Fruit fly (Drosophila melanogaster) ovary, adult (tissue): ENCODE data around the gene syd.

Experiments used
- CG17801 ChIP-seq: fragments of 200-800 bp; optimal IDR thresholded peaks from 2 replicates; lab custom pipeline; 2019; ENCODE audit warnings: missing biosample characterization, mild to moderate bottlenecking, missing genetic modification characterization, moderate library complexity; ENCODE audit not compliant: partially characterized antibody

syd gene

dm6 chr3L:7903489-7904150, 32.3 kb downstream of the syd start:
- peak; percentile 59 for TF ChIP-seq CG17801

- no peak for TF ChIP-seq CG17801
Observed at dm6 chr3L:7894580-7894979, 41.3 kb downstream of the syd start, which contains the start of gene eIF4E5. eIF4E5 (plus strand) TSS chr3L:7894880.

- TF ChIP-seq CG17801 = no peak
Observed at dm6 chr3L:7893840-7894239, 42.1 kb downstream of the syd start.

DNA sequence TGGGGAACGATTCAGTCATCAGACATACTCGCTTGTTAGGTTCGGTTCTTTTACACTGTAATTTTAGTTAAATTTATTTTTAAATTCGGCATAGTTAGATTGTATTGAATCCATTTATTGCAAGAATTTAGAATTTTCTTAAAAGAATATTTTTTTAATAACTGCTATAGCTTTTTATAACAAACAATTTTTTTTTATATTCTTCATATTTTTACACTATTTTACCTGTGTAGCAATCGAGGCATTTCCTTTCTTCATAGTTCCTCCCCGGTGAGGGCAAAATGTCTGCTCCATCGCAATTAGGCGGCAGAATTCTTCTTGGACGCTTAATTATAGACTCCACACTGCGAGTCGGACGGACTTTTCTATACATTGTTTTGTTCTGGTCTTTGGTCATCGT, 45.4 kb downstream of the syd start:
- no peak for TF ChIP-seq CG17801

DNA sequence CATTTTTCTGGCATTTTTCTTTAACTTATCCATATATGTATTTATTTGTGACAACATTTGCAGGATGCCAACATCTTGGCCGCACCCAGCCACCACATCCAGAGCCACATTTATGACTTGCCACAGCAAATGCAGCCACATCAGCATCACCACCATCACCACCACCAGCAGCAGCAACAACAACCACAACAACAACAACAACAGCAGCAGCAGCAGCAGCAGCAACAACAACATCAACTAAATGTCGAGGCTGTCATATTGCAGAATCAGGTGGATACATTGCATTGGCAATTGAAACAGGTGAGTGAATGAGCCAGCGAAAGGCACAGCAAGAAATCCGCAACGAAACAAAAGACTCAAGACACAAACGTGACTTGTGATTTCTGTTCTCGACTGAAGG, 45.9 kb downstream of the syd start:
- no peak for TF ChIP-seq CG17801

dm6 chr3L:7883298-7883697, 52.6 kb downstream of the syd start:
- no peak for TF ChIP-seq CG17801

DNA sequence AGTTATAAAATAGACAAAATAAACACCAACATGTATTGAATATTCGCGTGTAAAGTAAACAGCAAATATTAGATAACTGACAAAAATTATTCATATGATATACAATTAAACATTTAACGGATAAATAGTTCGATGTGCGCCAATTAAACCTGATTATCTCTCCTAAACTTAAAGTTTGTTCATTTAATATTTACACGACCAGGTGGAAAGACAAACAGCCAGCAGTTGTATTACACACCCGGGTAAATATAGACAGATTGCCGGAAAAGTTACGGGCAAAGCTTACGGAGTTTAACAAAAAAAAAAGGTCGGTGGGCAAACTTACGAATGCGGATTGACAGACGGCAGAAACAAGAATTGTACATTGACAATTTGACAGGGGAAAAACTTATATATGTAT, 53.8 kb downstream of the syd start:
- TF ChIP-seq CG17801 = no peak

- no peak for TF ChIP-seq CG17801
Observed at dm6 chr3L:7881127-7881526, 54.8 kb downstream of the syd start.

- no peak for TF ChIP-seq CG17801
Observed at dm6 chr3L:7879616-7880015, 56.3 kb downstream of the syd start.

DNA sequence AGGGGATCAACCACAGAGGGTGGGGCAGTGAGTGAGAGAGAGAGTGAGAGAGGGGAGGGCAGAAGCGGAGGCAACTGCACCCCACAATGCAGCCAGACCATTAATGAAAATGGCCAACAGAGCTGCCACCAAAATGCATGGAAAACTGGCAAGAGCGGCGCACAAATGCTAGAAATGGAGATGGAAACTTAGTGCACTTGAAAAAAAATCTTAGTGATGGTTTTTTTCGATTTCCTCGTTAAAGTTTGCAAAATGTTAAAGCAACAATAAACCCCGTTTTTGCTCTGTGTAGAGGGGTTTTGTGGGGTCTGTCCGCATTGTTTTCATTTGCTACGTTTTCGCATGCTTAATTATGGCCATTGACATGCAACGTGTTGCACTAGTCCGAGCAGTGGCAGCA, 58.5 kb downstream of the syd start:
- TF ChIP-seq CG17801 = no peak

dm6 chr3L:7876367-7876703, 59.6 kb downstream of the syd start:
- no peak for TF ChIP-seq CG17801

DNA sequence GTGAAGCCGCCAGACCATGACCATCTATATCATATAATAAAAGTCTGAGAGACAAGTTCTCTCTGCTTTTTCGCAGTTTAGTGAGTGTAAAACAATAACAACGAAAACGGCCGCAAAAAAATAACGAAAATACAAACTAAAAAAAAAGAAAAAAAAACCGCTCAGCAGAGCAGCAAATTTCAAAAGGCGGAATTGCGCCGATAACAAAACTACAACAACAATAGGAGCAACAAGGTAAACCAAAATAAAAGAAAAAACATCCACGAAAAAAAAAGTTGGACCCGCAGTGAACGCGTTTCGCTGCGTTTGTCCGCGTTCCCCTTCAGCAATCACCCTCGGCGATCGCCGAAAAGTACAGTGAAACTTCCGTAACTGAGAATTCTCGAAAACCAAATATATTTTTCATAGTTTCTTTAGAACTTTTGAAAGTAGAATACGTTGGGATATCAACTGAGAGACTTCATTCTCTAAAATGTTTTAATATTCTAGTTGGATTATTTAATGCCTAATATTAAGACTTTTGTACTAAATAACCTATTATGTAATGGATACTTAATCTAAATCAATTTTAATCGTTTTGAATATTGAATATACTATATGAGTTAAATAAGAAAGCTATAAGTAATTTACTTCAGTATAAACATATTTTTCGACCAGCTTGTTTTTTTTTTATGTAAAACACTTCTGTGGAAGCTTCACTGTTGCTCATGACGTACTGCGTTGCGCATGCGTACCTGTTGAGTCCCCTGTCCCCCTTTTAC, 60.1 kb downstream of the syd start:
- no peak for TF ChIP-seq CG17801

DNA sequence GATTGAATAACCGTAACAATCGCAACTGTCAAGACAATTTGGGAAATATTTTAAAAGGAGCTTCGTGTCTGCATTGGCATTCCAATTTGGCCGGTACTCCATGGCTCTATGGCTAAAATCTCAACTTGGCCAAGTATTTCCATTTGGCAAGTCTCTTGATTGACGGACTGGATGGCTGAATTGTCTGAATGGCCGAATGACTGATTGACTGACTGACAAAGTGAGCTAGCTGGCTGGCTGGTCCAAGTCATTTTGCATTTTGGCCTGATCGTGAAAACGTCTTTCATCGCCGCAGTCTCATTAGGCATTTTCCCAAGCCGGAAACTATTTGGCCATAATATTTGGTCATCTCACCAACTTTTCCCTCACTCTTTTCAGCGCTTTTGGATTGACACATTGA, 61.4 kb downstream of the syd start:
- TF ChIP-seq CG17801 = no peak

DNA sequence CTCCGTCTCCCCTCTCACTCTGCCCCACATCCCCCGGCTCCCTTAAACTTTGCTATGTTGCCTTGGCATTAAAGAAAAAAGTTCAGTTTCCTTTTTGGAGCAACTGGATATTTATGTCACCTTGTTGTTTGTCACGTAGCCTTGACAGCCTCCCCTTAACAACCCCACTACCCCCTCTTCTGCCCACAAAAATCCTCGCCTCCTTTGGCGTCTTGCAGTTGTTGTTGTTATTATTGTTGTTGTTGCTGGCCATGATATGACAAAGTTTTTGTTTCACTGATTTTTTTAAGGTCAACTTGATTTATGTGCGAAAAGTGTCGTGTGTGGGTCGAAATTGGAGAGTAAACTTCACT, 65.6 kb downstream of the syd start:
- TF ChIP-seq CG17801 = no peak

DNA sequence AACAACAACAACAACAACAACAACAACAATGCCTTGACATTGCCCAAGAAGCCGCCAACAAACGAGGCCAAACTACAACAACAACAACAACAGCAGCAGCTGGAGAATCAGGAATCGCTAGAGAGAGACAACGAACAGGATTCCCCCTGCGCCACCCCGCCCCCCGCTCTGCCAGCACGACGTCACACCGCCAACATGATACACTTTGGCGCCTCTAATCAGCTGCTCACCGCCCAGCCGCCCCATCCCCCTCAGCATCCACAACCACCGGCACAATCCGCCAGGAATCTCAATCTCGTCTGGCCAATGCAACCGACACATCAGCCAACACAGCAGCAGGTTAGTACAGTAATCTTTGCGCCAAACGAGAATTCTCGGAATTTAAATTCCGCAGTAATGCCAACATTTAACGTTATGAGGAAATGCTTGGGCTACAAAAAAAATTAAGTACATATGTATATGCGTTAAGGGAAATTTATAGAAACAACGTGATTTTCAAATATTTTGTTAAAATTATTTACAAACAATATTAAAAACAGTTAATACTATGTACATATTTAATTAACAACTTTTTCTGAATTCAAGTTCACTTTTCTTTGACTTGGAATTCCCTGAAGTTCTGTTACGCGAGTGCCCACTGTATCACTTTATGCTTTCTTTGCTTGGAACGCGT, 66.1 kb downstream of the syd start:
- peak; percentile 37 for TF ChIP-seq CG17801

dm6 chr3L:7868581-7869236, 67.2 kb downstream of the syd start, which contains the start of gene CG32365:
CG32365 (plus strand) TSS chr3L:7869042.
- TF ChIP-seq CG17801 = peak; percentile 64

DNA sequence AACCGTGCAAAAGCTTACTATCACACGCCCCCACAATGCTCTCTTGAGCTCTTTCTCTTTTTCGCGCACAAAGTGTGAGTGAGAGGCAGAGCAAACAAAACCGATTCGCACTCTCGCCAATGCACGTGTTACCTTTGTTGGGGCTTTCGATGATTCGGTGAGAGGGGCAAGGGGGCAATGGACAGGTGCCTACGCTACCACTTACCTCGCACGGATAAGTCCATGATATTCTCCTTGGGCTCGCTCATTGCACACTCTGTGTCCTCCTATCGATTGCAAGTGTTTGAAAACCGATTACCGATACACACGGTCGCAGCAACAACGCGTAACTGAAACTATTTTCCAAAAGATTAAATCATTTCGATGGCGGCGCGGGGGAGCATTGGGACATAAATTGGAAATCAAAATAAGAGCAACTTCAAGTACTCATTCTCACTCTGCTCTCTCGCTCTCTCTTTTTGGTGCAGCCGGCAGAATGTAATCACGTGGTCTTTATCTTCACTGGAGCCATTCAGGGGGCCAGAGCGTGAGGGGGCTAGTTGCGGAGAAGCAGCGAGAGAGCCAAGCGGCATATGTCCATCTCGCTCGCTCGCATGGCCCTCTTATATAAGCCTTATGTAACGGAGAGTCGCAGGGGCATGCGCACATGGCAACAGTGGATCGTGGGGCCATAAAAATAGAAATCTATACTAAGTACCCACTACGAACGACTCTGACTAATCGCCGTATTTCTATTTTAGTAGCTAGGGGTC, 68.7 kb downstream of the syd start, which contains the start of gene Pdp1:
TSS of gene Pdp1 (minus strand) at position 334 of the 752 bp plus-strand sequence.
- no peak for TF ChIP-seq CG17801
